Worm (Caenorhabditis elegans): ENCODE results near the gene R144.10.
"Not testable (repeated sequence)": the region's sequence is repeated elsewhere in the genome, so short reads cannot be mapped to it uniquely, and the experiment has no call there.

DNA sequence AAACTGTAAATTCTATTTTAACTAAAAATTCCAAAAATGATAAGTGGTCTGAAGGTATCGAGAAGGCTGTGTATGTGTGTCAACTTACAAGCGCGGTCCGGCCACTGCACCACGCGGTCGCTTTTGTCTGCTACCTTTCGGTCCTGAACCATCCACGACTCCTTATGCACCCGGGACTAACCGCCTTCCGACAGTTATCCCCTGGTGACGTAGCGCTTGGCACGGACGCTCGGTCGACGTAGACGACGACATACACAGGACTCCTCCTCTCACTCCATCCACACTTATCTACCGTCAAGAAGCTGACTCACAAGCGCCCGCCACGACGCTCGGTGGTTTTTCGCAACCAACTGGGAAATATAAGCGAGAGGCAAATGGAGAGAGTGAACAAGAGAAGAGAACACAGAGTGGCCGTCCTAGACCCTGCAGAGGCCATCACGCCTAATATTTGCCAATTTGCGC lies 29.3 kb upstream of the R144.10 start:
- not testable (repeated sequence) for TF ChIP-seq lin-13 (tag; optimal IDR thresholded peaks at IDR 0.05)
- peak; percentile 90 for TF ChIP-seq ceh-43 (GFP tag; optimal IDR thresholded peaks at IDR 0.05)
- TF ChIP-seq unc-39 (tag; optimal IDR thresholded peaks at IDR 0.05): peak; percentile 1
